Worm (Caenorhabditis elegans) whole organism, L4 larva: ENCODE data around the gene F28C1.1.

ENCODE experiments used
- R02D3.7 ChIP-seq: fragments of 150-350 bp; sonication (generic microtip); optimal IDR thresholded peaks from 3 replicates; lab custom pipeline; 2014; ENCODE audit warnings: missing biosample characterization, missing genetic modification characterization
- jun-1 ChIP-seq: fragments of 150-350 bp; optimal IDR thresholded peaks from 2 replicates; lab custom pipeline; 2014; ENCODE audit warnings: missing biosample characterization, missing genetic modification reagents, missing genetic modification characterization
- mep-1 ChIP-seq: fragments of 150-350 bp; sonication (generic microtip); optimal IDR thresholded peaks from 3 replicates; lab custom pipeline; 2014; ENCODE audit warnings: missing biosample characterization, missing genetic modification characterization
- snpc-4 ChIP-seq: fragments of 150-350 bp; optimal IDR thresholded peaks from 2 replicates; lab custom pipeline; 2014; ENCODE audit warnings: missing biosample characterization, missing genetic modification characterization

DNA sequence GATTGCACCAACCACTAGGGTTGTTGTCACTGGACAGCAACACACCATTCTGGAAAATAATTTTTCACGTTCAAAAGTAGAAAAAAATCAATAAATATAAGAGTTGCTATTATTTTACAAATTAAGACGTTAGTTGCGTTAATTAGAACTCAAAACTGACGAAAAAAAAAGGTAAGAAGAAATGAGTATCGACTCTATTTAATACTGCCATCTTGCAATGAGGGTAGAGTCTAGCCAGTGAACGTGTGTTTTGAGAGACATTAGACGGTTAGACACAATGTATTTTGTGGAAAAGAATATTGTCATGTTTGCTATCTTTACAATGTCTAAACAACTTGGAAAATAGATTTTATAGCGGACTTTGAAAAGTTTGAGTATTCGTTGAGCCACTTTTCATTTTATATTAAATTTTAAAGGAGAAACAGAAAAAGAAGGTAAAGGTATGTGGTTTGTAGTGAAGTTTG is 36.9 kb upstream of the F28C1.1 start, which contains the start of gene cdr-6:
- TF ChIP-seq snpc-4 = no peak
- peak; percentile 12 for TF ChIP-seq mep-1
- TF ChIP-seq R02D3.7 = no peak
- TF ChIP-seq jun-1 (tag; lab: Kevin White, UChicago) = no peak
